Worm (Caenorhabditis elegans) whole organism, mixed stage, embryonic: Measurements from ENCODE around the gene egl-38.

Experiments used
- M03D4.4 ChIP-seq: sonication (generic microtip); optimal IDR thresholded peaks from 2 replicates; lab custom pipeline; 2017; ENCODE audit warnings: mild to moderate bottlenecking, missing genetic modification characterization, missing compliant biosample characterization
- bed-3 ChIP-seq: fragments of 200-800 bp; sonication (Bioruptor generic); optimal IDR thresholded peaks from 3 replicates; lab custom pipeline; 2018; ENCODE audit warnings: mild to moderate bottlenecking, missing genetic modification characterization, moderate library complexity, missing compliant biosample characterization
- blmp-1 ChIP-seq: fragments of 150-350 bp; optimal IDR thresholded peaks from 2 replicates; lab custom pipeline; 2014; ENCODE audit warnings: missing biosample characterization, missing genetic modification characterization
- ceh-39 ChIP-seq: fragments of 150-350 bp; optimal IDR thresholded peaks from 2 replicates; lab custom pipeline; 2014; ENCODE audit warnings: missing biosample characterization, missing genetic modification characterization
- ceh-43 ChIP-seq: fragments of 200-800 bp; sonication (Bioruptor generic); optimal IDR thresholded peaks from 2 replicates; lab custom pipeline; 2018; ENCODE audit warnings: mild to moderate bottlenecking, missing genetic modification characterization, moderate library complexity, missing compliant biosample characterization
- ceh-83 ChIP-seq: fragments of 200-800 bp; sonication (Bioruptor generic); optimal IDR thresholded peaks from 2 replicates; lab custom pipeline; 2018; ENCODE audit warnings: mild to moderate bottlenecking, missing genetic modification characterization, missing compliant biosample characterization
- ces-1 ChIP-seq: fragments of 150-350 bp; optimal IDR thresholded peaks from 2 replicates; lab custom pipeline; 2014; ENCODE audit warnings: missing biosample characterization, missing genetic modification reagents, missing genetic modification characterization
- cnd-1 ChIP-seq: fragments of 200-800 bp; sonication (Bioruptor generic); optimal IDR thresholded peaks from 2 replicates; lab custom pipeline; 2018; ENCODE audit warnings: mild to moderate bottlenecking, missing genetic modification characterization, missing compliant biosample characterization
- drap-1 ChIP-seq: fragments of 200-800 bp; sonication (Bioruptor generic); optimal IDR thresholded peaks from 3 replicates; lab custom pipeline; 2018; ENCODE audit warnings: mild to moderate bottlenecking, missing genetic modification characterization, missing compliant biosample characterization
- elt-1 ChIP-seq: sonication (generic microtip); optimal IDR thresholded peaks from 2 replicates; lab custom pipeline; 2017; ENCODE audit warnings: missing genetic modification characterization, mild to moderate bottlenecking, missing compliant biosample characterization, antibody characterized with exemption, moderate library complexity, borderline replicate concordance; ENCODE audit not compliant: insufficient read depth
- elt-3 ChIP-seq: fragments of 150-350 bp; optimal IDR thresholded peaks from 2 replicates; lab custom pipeline; 2014; ENCODE audit warnings: missing biosample characterization, missing genetic modification characterization
- flh-1 ChIP-seq: fragments of 200-800 bp; sonication (Bioruptor generic); optimal IDR thresholded peaks from 2 replicates; lab custom pipeline; 2018; ENCODE audit warnings: mild to moderate bottlenecking, missing genetic modification characterization, moderate library complexity, missing compliant biosample characterization
- ham-2 ChIP-seq: fragments of 200-800 bp; sonication (Bioruptor generic); optimal IDR thresholded peaks from 2 replicates; lab custom pipeline; 2018; ENCODE audit warnings: mild to moderate bottlenecking, missing genetic modification characterization, missing compliant biosample characterization
- hlh-1 ChIP-seq: fragments of 150-350 bp; optimal IDR thresholded peaks from 2 replicates; lab custom pipeline; 2014; ENCODE audit warnings: missing biosample characterization, missing genetic modification reagents, missing genetic modification characterization
- lin-13 ChIP-seq: fragments of 150-350 bp; optimal IDR thresholded peaks from 2 replicates; lab custom pipeline; 2014; ENCODE audit warnings: missing biosample characterization, missing genetic modification characterization
- lin-32 ChIP-seq: fragments of 200-800 bp; sonication (Bioruptor generic); optimal IDR thresholded peaks from 2 replicates; lab custom pipeline; 2018; ENCODE audit warnings: mild to moderate bottlenecking, missing genetic modification characterization, missing compliant biosample characterization
- lsy-2 ChIP-seq: fragments of 150-350 bp; optimal IDR thresholded peaks from 2 replicates; lab custom pipeline; 2014; ENCODE audit warnings: missing biosample characterization, missing genetic modification characterization
- mab-5 ChIP-seq: fragments of 150-350 bp; optimal IDR thresholded peaks from 2 replicates; lab custom pipeline; 2014; ENCODE audit warnings: missing biosample characterization, missing genetic modification characterization
- mls-2 ChIP-seq: sonication (generic microtip); optimal IDR thresholded peaks from 2 replicates; lab custom pipeline; 2016; ENCODE audit warnings: mild to moderate bottlenecking, missing genetic modification characterization, moderate library complexity, missing compliant biosample characterization
- nhr-12 ChIP-seq: fragments of 150-350 bp; optimal IDR thresholded peaks from 2 replicates; lab custom pipeline; 2014; ENCODE audit warnings: missing biosample characterization, missing genetic modification characterization
- nhr-2 ChIP-seq: fragments of 150-350 bp; optimal IDR thresholded peaks from 2 replicates; lab custom pipeline; 2014; ENCODE audit warnings: missing biosample characterization, missing genetic modification characterization
- nhr-76 ChIP-seq: sonication (generic microtip); optimal IDR thresholded peaks from 2 replicates; lab custom pipeline; 2017; ENCODE audit warnings: missing biosample characterization, missing genetic modification characterization
- pha-4 ChIP-seq: fragments of 150-350 bp; optimal IDR thresholded peaks from 2 replicates; lab custom pipeline; 2018; ENCODE audit warnings: missing biosample characterization, missing genetic modification reagents, missing genetic modification characterization
- sem-2 ChIP-seq: fragments of 200-800 bp; sonication (Bioruptor generic); optimal IDR thresholded peaks from 2 replicates; lab custom pipeline; 2018; ENCODE audit warnings: mild to moderate bottlenecking, missing genetic modification characterization, missing compliant biosample characterization
- snpc-4 ChIP-seq: fragments of 150-350 bp; optimal IDR thresholded peaks from 2 replicates; lab custom pipeline; 2014; ENCODE audit warnings: missing biosample characterization, missing genetic modification characterization
- sptf-1 ChIP-seq: sonication (generic microtip); optimal IDR thresholded peaks from 2 replicates; lab custom pipeline; 2017; ENCODE audit warnings: mild to moderate bottlenecking, missing genetic modification characterization, moderate library complexity, missing compliant biosample characterization
- tbx-8 ChIP-seq: fragments of 200-800 bp; sonication (Bioruptor generic); optimal IDR thresholded peaks from 2 replicates; lab custom pipeline; 2018; ENCODE audit warnings: mild to moderate bottlenecking, missing genetic modification characterization, moderate library complexity, missing compliant biosample characterization
- unc-120 ChIP-seq: sonication (generic microtip); optimal IDR thresholded peaks from 2 replicates; lab custom pipeline; 2017; ENCODE audit warnings: missing genetic modification characterization, missing compliant biosample characterization; ENCODE audit not compliant: poor library complexity, severe bottlenecking
- unc-39 ChIP-seq: fragments of 150-350 bp; optimal IDR thresholded peaks from 2 replicates; lab custom pipeline; 2014; ENCODE audit warnings: missing biosample characterization, missing genetic modification characterization
- unc-62 ChIP-seq: fragments of 150-350 bp; optimal IDR thresholded peaks from 2 replicates; lab custom pipeline; 2014; ENCODE audit warnings: missing biosample characterization, missing genetic modification reagents, missing genetic modification characterization
- zip-8 ChIP-seq: fragments of 150-350 bp; optimal IDR thresholded peaks from 2 replicates; lab custom pipeline; 2014; ENCODE audit warnings: missing biosample characterization, missing genetic modification characterization
- ztf-11 ChIP-seq: fragments of 150-350 bp; optimal IDR thresholded peaks from 2 replicates; lab custom pipeline; 2014; ENCODE audit warnings: missing biosample characterization, missing genetic modification characterization

egl-38 gene

ce11 chrIV:10110417-10110816 lies at the start of gene egl-38:
Gene egl-38 (minus strand): TSS chrIV:10110517.
- TF ChIP-seq unc-62 (no peak), drap-1 (GFP tag; lab: Kevin White, UChicago) (no peak), tbx-8 (GFP tag; lab: Kevin White, UChicago) (no peak), nhr-76 (tag; lab: Kevin White, UChicago) (no peak), bed-3 (GFP tag; lab: Kevin White, UChicago) (no peak), nhr-12 (tag; lab: Kevin White, UChicago) (no peak), lin-13 (tag; lab: Kevin White, UChicago) (no peak), elt-1 (tag; lab: Kevin White, UChicago) (no peak), nhr-2 (tag; lab: Kevin White, UChicago) (no peak), ceh-83 (GFP tag; lab: Kevin White, UChicago) (no peak), ham-2 (GFP tag; lab: Kevin White, UChicago) (no peak), ceh-39 (tag; lab: Kevin White, UChicago) (no peak)

- TF ChIP-seq ceh-39 (tag; lab: Kevin White, UChicago) (no peak), snpc-4 (tag; lab: Kevin White, UChicago) (no peak), lin-13 (tag; lab: Kevin White, UChicago) (no peak), ces-1 (GFP tag; lab: Kevin White, UChicago) (no peak), pha-4 (tag; lab: Kevin White, UChicago) (no peak), M03D4.4 (no peak), elt-3 (tag; lab: Kevin White, UChicago) (no peak), cnd-1 (tag; lab: Kevin White, UChicago) (no peak), sptf-1 (tag; lab: Kevin White, UChicago) (no peak), mab-5 (no peak), blmp-1 (tag; lab: Kevin White, UChicago) (no peak), ceh-43 (GFP tag; lab: Kevin White, UChicago) (no peak), tbx-8 (GFP tag; lab: Kevin White, UChicago) (no peak), unc-62 (no peak), lin-32 (GFP tag; lab: Kevin White, UChicago) (no peak)
Observed at ce11 chrIV:10157489-10158088, 47.3 kb upstream of the egl-38 start, which contains the start of gene ttr-53. Gene ttr-53 (plus strand): TSS chrIV:10158038.

ce11 chrIV:10157034-10157433 lies 46.7 kb upstream of the egl-38 start:
- TF ChIP-seq tbx-8 (GFP tag; lab: Kevin White, UChicago) (no peak), mab-5 (no peak), unc-120 (tag; lab: Kevin White, UChicago) (no peak), bed-3 (GFP tag; lab: Kevin White, UChicago) (no peak), lsy-2 (tag; lab: Kevin White, UChicago) (no peak), ceh-83 (GFP tag; lab: Kevin White, UChicago) (no peak), ceh-39 (tag; lab: Kevin White, UChicago) (no peak), lin-13 (tag; lab: Kevin White, UChicago) (no peak), M03D4.4 (no peak), sem-2 (no peak), unc-39 (tag; lab: Kevin White, UChicago) (no peak), blmp-1 (tag; lab: Kevin White, UChicago) (no peak), pha-4 (tag; lab: Kevin White, UChicago) (no peak), ceh-43 (GFP tag; lab: Kevin White, UChicago) (no peak)
- TF ChIP-seq, all 35 proteins: peak for 0

ce11 chrIV:10155475-10155874 lies 45.2 kb upstream of the egl-38 start, which contains the start of gene ttr-54:
Gene ttr-54 (plus strand): TSS chrIV:10155775.
- TF ChIP-seq hlh-1 (peak; percentile 56), flh-1 (GFP tag; lab: Kevin White, UChicago) (no peak)
- TF ChIP-seq, all 35 proteins: peak for 1

- TF ChIP-seq zip-8 = no peak
- TF ChIP-seq cnd-1 (tag; lab: Kevin White, UChicago) = no peak
- TF ChIP-seq drap-1 (GFP tag; lab: Kevin White, UChicago) = no peak
- no peak for TF ChIP-seq nhr-2 (tag; lab: Kevin White, UChicago)
- TF ChIP-seq unc-39 (tag; lab: Kevin White, UChicago) = no peak
- no peak for TF ChIP-seq sem-2
- TF ChIP-seq ceh-83 (GFP tag; lab: Kevin White, UChicago) = no peak
- TF ChIP-seq lin-32 (GFP tag; lab: Kevin White, UChicago) = no peak
- TF ChIP-seq sptf-1 (tag; lab: Kevin White, UChicago) = no peak
- TF ChIP-seq mab-5 = no peak
- TF ChIP-seq lin-13 (tag; lab: Kevin White, UChicago) = no peak
- no peak for TF ChIP-seq ztf-11 (tag; lab: Kevin White, UChicago)
- no peak for TF ChIP-seq mls-2 (tag; lab: Kevin White, UChicago)
- no peak for TF ChIP-seq nhr-76 (tag; lab: Kevin White, UChicago)
- TF ChIP-seq bed-3 (GFP tag; lab: Kevin White, UChicago) = no peak
- TF ChIP-seq blmp-1 (tag; lab: Kevin White, UChicago) = no peak
- TF ChIP-seq lsy-2 (tag; lab: Kevin White, UChicago) = no peak
- TF ChIP-seq unc-62 = no peak
Observed at ce11 chrIV:10153479-10153878, 43.2 kb upstream of the egl-38 start.
